Worm (Caenorhabditis elegans) whole organism, L4/young adult: ENCODE data around the gene pie-1.

Experiments
- W03F9.2 ChIP-seq: fragments of 150-350 bp; optimal IDR thresholded peaks from 2 replicates; lab custom pipeline; 2014; ENCODE audit warnings: missing biosample characterization, missing genetic modification characterization
- dao-5 ChIP-seq: sonication (generic microtip); optimal IDR thresholded peaks from 2 replicates; lab custom pipeline; 2016; ENCODE audit warnings: missing genotype, missing genetic modification characterization, moderate library complexity, missing compliant biosample characterization
- him-1 ChIP-seq: sonication (generic microtip); optimal IDR thresholded peaks from 2 replicates; lab custom pipeline; 2016; ENCODE audit warnings: missing genotype, missing genetic modification reagents, missing genetic modification characterization, missing compliant biosample characterization

pie-1 gene

DNA sequence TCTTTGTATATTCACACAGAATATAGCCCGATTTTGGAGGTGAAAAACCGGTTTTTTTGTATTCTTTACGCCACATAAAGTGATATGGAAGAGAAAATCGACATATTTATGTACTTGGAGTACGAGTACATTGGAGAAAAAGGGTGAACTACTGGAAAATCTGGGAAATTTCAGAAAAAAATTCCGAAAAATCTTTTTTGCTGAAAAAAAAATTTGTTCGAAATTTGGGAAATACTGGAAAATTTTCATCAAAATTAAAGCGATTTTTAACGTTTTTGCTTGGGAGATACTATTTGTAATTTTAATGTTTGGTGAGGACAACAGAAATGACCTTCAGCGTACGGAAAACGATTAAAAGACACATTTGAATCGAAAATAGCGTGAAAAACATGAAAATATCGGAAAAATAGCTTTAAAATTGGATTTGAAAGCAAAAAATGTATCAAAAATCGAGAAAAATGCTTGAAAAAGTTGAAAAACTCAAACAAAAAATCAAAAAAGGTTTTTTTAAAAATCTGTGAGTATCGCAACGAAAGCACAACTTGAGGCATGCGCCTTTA is 767 bp upstream of the pie-1 start:
- TF ChIP-seq dao-5 (tag; lab: Kevin White, UChicago) (no peak), W03F9.2 (no peak), him-1 (tag; lab: Kevin White, UChicago) (no peak)

DNA sequence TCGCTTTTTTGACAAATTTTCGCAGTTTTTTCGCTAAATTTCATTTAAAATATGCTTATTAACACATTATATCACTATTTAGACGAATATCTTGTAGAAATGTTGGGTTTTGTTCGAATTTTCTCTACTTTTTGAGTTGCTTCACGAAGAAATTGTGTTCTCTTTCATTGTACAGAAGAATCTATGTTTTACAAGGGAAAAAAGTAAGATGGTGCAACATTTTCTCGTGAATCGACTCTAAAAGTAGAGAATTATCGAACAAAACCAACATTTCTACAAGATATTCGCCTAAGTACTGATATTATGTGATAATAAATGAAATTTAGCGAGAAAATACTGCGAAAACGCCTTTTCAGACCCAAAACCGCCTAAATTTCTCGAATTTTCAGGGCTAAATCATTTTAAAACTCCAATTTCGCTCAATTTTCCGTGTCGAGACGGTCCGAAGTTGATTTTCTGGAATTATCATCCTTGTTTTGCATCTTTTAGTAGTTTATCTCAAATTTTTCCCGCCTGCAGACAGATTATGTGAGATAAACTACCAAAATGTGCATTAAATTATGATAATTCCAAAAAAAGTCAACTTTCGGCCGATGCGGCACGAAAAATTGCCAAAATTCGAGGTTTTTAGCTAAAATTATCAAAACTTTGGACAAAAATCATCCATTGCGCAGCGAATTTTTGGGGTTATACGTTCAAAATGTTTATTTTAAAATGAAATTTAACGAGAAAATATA is 1.0 kb downstream of the pie-1 start:
- TF ChIP-seq dao-5 (tag; lab: Kevin White, UChicago) (no peak), W03F9.2 (no peak), him-1 (tag; lab: Kevin White, UChicago) (no peak)

DNA sequence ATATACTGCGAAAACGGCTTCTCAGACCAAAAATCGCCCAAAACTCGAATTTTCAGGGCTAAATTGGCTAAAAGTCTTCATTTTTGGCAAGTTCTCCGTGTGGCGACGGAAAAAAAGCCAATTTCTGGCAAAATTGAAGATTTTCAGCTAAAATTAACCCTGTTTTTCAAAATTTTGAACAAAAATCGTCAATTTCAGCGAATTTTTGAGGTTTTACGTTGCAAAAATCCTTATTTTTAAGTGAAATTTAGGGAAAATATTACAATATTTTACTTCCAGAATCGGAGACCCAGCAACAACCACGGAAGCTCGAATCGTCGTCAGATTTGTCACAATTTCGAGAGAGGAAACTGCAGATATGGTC is 1.6 kb downstream of the pie-1 start:
- TF ChIP-seq W03F9.2 (no peak), him-1 (tag; lab: Kevin White, UChicago) (no peak), dao-5 (tag; lab: Kevin White, UChicago) (no peak)

DNA sequence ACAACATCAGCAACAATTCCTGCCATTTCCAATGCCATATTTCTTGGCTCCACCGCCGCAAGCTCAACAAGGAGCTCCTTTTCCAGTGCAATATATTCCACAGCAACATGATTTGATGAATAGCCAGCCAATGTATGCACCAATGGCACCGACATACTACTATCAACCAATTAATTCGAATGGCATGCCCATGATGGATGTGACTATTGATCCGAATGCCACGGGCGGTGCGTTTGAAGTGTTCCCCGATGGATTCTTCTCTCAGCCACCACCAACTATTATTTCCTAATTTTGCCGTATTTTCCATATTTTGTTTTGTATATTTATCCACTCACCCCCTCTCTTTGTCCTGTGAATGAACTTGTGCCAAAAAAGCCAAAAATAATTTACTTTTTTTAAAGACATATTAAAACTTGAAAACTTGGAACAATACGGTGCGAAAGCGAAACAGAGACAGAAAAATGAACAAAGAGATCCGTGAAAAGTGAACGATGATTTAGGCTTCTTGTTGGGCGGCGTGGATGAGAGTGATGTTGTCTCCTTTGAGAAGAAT is 2.2 kb downstream of the pie-1 start:
- TF ChIP-seq dao-5 (tag; lab: Kevin White, UChicago) (no peak), W03F9.2 (no peak), him-1 (tag; lab: Kevin White, UChicago) (no peak)

DNA sequence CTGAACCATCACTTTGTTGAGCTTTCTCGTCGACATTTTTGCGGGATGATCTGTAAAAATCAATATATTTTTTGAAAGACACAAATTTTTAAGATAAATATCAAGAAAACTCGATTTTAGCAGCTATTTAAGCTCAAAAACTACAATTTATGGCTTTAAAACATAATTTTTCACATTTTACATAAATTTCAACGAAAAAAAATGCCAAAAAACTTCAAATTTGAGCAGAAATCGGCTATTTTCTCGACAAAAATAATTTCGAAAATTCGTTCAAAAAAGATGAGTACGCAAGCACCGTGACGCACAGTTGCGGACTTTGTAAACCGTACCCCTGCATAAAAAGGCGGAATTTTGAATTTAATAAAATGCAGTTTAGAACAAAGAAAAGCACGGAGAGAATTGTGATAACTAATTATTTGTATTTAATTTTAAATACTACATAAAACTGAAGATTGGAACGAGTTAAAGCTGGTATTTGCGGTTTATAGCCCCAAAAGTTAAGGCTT is 2.9 kb downstream of the pie-1 start, which contains the start of gene snr-6:
Gene snr-6, minus strand, starts transcription at position 51 of the 506 bp plus-strand sequence.
- TF ChIP-seq W03F9.2 (peak; percentile 80), dao-5 (tag; lab: Kevin White, UChicago) (no peak)

DNA sequence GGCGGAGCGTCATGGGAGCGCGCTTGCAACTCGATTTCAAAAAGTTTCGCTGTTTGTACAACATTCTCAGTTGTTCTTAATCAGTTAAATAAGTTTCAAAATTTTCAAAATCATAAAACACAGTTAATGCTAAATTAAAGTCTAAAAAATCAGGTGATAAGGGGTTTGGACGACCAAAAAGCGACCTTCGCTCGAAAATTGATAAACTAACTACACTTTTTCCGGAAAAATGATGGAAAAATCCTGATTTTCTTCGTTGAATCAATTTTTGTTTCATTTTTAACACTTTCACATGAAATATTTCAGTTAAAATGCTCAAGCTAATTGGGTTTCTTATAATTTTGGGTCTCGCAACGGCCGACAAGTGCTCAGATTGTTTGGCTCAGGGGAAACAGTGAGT is 3.5 kb downstream of the pie-1 start, which contains the start of gene Y49E10.16:
Gene Y49E10.16, plus strand, starts transcription at position 301 of the 400 bp plus-strand sequence.
- no peak for TF ChIP-seq him-1 (tag; lab: Kevin White, UChicago)
- no peak for TF ChIP-seq dao-5 (tag; lab: Kevin White, UChicago)
- no peak for TF ChIP-seq W03F9.2

DNA sequence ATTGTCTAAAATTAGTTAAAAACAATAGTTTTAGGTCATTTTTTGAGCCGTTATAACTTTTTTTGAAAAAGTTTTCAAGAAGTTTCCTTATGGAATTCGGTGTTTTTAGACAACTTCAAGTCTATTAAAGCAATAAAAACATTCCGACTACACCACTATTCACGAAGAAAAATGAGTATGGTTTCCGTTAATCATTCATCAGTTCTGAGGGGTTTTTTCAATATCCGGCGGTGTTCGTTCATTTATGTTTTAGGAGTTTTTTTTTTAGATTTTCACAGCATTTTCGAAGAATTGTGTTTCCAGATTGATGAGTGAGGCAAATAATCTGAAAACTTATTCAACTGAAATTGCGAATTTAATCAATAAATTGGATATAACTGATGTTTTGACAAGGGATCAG is 7.4 kb downstream of the pie-1 start, which contains the start of gene Y49E10.27:
Gene Y49E10.27, plus strand, starts transcription at position 301 of the 400 bp plus-strand sequence.
- no peak for TF ChIP-seq dao-5 (tag; lab: Kevin White, UChicago)
- no peak for TF ChIP-seq him-1 (tag; lab: Kevin White, UChicago)
- no peak for TF ChIP-seq W03F9.2

DNA sequence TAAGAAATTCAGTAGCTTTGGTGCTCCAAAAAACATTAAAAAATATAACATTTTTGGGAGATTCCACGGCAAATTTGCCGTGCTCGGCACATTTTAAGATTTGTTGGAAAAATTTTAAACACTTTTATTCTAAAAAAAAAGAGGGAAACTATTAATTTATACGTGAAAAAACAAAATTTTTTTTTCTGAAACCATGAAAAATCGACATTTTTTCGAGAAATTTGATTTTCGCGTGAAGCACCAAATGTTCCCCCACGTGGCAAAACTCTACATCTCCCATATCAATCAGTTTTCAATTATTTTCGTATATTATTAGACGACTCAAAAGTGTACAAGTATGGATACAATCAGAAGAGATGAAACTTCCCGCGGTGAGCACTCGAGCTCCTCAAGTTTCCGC is 9.5 kb downstream of the pie-1 start, which contains the start of gene fbxa-218:
Gene fbxa-218, plus strand, starts transcription at position 301 of the 400 bp plus-strand sequence.
- TF ChIP-seq W03F9.2: no peak

DNA sequence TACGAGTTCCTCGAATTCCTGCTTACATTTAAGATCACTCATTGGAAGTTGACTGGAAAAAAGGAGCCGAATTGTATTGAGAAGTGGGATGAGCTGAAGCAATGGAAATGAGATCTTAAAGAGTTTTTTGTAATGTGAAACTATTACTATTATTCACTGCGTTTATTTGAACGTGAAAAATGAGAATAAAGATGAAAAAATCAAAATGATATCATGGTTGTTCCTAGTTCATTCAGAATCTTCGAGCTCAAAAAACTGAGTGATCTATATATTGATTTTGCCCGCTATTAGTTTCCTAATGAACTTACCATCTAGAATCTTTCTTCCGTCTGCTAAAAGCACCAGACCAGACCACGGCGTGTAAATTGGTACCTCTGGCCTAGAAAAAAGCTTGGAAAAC is 10.3 kb downstream of the pie-1 start:
- TF ChIP-seq dao-5 (tag; lab: Kevin White, UChicago) (no peak), him-1 (tag; lab: Kevin White, UChicago) (no peak), W03F9.2 (no peak)

DNA sequence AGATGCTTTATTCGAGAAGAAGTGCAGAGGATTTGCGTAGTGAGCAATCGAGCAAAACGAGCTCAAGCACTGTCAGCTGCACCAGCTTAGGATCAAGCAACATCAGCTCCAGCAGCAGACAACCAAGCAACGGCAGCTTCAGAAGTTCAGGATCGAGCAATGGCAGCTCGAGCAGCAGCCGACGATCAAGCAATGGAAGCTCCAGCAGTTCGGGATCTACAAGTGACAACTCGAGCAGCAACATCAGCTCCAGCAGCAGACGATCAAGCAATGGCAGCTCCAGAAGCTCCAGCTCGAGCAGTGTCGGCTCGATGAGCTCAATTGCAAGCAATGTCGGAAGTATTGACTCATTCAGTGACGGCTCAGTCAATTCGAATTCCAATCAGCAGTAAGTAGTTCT is 12.4 kb downstream of the pie-1 start:
- TF ChIP-seq W03F9.2 (no peak), him-1 (tag; lab: Kevin White, UChicago) (no peak), dao-5 (tag; lab: Kevin White, UChicago) (no peak)

DNA sequence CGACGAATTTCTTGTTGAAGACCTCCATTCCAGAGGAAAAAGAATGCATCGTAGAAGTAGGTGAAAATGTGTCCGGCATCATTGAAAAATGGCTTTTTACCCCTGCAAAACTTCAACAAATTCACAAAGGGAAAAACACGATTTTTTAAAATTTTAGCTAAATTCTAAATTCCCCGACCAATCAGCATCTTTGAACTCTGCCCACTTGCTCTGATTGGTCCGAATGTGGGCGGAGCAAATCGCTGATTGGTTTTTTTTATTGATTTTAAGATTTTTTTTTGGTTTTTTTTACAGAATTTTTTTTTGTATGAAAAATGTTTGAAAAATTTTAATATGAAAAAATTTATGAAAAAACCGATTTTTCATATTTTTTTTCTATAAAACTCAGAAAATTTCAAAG is 17.2 kb downstream of the pie-1 start:
- TF ChIP-seq W03F9.2 (no peak), him-1 (tag; lab: Kevin White, UChicago) (no peak), dao-5 (tag; lab: Kevin White, UChicago) (no peak)

DNA sequence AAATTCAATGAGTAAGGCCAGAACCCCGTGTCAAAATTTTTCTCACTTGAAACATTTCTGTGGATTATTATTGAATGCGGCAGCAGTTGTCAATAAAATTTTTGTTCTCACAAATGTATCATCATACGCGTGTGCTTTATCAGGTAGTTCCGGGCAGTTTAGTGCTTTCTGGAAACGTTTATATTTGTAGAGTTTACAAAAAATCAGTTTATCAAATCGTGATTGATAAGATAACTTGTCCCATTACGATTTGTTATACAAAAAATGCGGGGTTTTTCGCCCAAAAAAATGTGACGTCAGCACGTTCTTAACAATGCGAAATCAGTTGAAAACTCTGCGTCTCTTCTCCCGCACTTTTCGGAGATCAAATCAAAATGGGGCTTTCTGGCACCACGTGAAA is 18.5 kb downstream of the pie-1 start:
- TF ChIP-seq him-1 (tag; lab: Kevin White, UChicago) (no peak), W03F9.2 (no peak), dao-5 (tag; lab: Kevin White, UChicago) (no peak)

DNA sequence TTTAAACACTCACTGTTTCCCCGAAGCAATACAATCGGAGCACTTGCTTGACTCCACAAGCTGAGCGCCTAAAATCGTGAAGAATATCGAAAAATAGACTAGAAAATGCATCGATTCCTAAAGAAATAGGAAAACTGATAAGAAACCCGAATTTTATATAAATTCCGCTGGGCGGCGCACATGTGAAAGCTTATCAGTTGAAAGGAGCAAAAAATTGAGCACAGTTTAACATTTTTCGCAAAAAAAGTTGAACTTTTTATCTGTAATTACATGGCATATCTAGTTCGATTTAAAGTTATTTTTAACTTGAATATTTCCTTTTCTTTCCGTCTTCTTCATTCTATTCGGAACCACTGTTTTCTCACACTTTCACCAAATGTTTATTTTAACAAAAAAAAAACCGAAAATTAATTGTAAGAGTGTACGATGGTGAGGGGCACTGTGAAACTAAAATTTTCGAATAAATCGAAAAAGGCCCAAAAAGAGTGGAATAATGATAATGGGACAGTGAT is 19.4 kb downstream of the pie-1 start, which contains the start of gene Y49E10.18:
Gene Y49E10.18, minus strand, starts transcription at position 116 of the 512 bp plus-strand sequence.
- TF ChIP-seq dao-5 (tag; lab: Kevin White, UChicago) (no peak), W03F9.2 (no peak), him-1 (tag; lab: Kevin White, UChicago) (no peak)

DNA sequence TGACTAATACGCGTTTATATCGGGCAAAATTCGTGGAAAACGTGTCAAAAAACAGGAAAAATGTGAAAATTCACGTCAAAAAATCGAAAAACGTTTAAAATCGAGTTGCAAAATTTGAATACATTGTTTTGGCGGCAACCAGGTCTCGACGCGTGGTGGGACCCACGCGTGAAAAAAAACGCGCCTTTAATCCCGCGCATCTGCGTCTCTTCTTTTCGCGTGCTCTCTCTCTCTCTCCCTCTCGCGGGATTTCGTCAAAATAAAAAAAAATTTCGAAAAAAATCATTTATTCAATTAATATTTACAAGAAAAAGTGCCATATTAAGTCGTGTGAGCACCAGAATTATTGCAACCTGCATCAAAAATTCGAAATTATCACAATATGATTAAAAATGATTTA is 26.6 kb downstream of the pie-1 start, which contains the start of gene ani-1:
Gene ani-1, minus strand, starts transcription at position 61 of the 400 bp plus-strand sequence.
- TF ChIP-seq W03F9.2 (peak; percentile 71), dao-5 (tag; lab: Kevin White, UChicago) (no peak)
